Fruit fly (Drosophila melanogaster): ENCODE results near the gene CG31278.

DNA sequence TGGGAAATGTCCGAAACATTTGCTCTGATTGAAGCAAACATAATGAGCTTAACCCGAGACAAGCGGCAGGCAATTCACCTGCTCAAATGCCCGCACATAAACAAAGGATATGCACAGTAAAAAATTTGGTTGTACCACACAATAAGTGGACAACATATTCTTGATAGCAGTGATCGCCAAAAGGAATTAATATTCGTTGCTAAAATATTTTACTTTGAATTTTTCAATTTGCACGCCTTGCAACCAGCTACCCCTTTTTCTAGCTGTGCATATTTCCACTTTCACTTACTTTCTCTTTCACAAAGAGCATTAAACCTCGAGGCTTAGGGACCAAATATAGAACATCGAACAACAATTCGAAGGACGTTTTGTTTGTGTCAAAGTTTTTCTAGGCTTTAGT, 39.5 kb upstream of the CG31278 start:
- no peak for TF ChIP-seq kay (GFP tag; ENCODE audit: borderline replicate concordance)
- TF ChIP-seq ovo (GFP tag; optimal IDR thresholded peaks at IDR 0.05): no peak
- no peak for TF ChIP-seq bab1 (GFP tag; optimal IDR thresholded peaks at IDR 0.05)
- TF ChIP-seq Hr96 (GFP tag; optimal IDR thresholded peaks at IDR 0.05): no peak
- TF ChIP-seq CG7101 (tag; optimal IDR thresholded peaks at IDR 0.05): no peak
- no peak for TF ChIP-seq tj (GFP tag; optimal IDR thresholded peaks at IDR 0.05)
- TF ChIP-seq cnc (optimal IDR thresholded peaks at IDR 0.05): no peak

Data from whole organism, adult.